Worm (Caenorhabditis elegans) whole organism, L3 larva: ENCODE results near the gene C06A1.7.

Source experiments
- R02D3.7 ChIP-seq: fragments of 150-350 bp; optimal IDR thresholded peaks from 2 replicates; lab custom pipeline; 2014; ENCODE audit warnings: missing biosample characterization, missing genetic modification characterization
- aly-2 ChIP-seq: fragments of 150-350 bp; optimal IDR thresholded peaks from 2 replicates; lab custom pipeline; 2014; ENCODE audit warnings: missing biosample characterization, missing genetic modification characterization
- ama-1 ChIP-seq: fragments of 150-350 bp; optimal IDR thresholded peaks from 2 replicates; lab custom pipeline; 2018
- ceh-16 ChIP-seq: sonication (generic microtip); optimal IDR thresholded peaks from 2 replicates; lab custom pipeline; 2017; ENCODE audit warnings: missing biosample characterization, missing genetic modification characterization
- ceh-9 ChIP-seq: sonication (generic microtip); optimal IDR thresholded peaks from 2 replicates; lab custom pipeline; 2018; ENCODE audit warnings: missing biosample characterization, missing genetic modification characterization
- egl-27 ChIP-seq: sonication (generic microtip); optimal IDR thresholded peaks from 4 replicates; lab custom pipeline; 2017; ENCODE audit warnings: missing biosample characterization, missing genetic modification reagents, missing genetic modification characterization
- egl-5 ChIP-seq: fragments of 150-350 bp; optimal IDR thresholded peaks from 2 replicates; lab custom pipeline; 2017; ENCODE audit warnings: missing biosample characterization, missing genetic modification reagents, missing genetic modification characterization, inconsistent platforms
- elt-2 ChIP-seq: sonication (generic microtip); optimal IDR thresholded peaks from 2 replicates; lab custom pipeline; 2016; ENCODE audit warnings: missing genetic modification reagents, mild to moderate bottlenecking, missing genetic modification characterization, missing compliant biosample characterization
- elt-3 ChIP-seq, 3 experiments: fragments of 150-350 bp in 1 of 3; sonication (generic microtip) in 2 of 3; optimal IDR thresholded peaks; 2 replicates in 2 of 3; 4 replicates in 1 of 3; lab custom pipeline; 2014 to 2017; ENCODE audit warnings: missing biosample characterization in 3 of 3, missing genetic modification characterization in 3 of 3
- eor-1 ChIP-seq, 2 experiments: fragments of 150-350 bp; optimal IDR thresholded peaks; 2 replicates each; lab custom pipeline; 2014 to 2018; ENCODE audit warnings: missing biosample characterization in 2 of 2, missing genetic modification characterization in 2 of 2
- fkh-10 ChIP-seq: sonication (generic microtip); optimal IDR thresholded peaks from 2 replicates; lab custom pipeline; 2017; ENCODE audit warnings: missing biosample characterization, missing genetic modification reagents, missing genetic modification characterization
- fkh-2 ChIP-seq: fragments of 150-350 bp; optimal IDR thresholded peaks from 2 replicates; lab custom pipeline; 2014; ENCODE audit warnings: missing biosample characterization, missing genetic modification reagents, missing genetic modification characterization
- fos-1 ChIP-seq: fragments of 150-350 bp; optimal IDR thresholded peaks from 2 replicates; lab custom pipeline; 2014; ENCODE audit warnings: missing biosample characterization, missing genetic modification characterization
- hmg-11 ChIP-seq: sonication (generic microtip); optimal IDR thresholded peaks from 2 replicates; lab custom pipeline; 2016; ENCODE audit warnings: missing genetic modification characterization, missing compliant biosample characterization
- lin-15B ChIP-seq: fragments of 150-350 bp; optimal IDR thresholded peaks from 2 replicates; lab custom pipeline; 2014; ENCODE audit warnings: missing biosample characterization, missing genetic modification characterization
- lin-39 ChIP-seq: fragments of 150-350 bp; optimal IDR thresholded peaks from 2 replicates; lab custom pipeline; 2018; ENCODE audit warnings: missing biosample characterization, missing genetic modification reagents, missing genetic modification characterization
- mml-1 ChIP-seq: fragments of 150-350 bp; sonication (generic microtip); optimal IDR thresholded peaks from 3 replicates; lab custom pipeline; 2014; ENCODE audit warnings: missing biosample characterization, missing genetic modification characterization
- nhr-12 ChIP-seq: fragments of 150-350 bp; optimal IDR thresholded peaks from 2 replicates; lab custom pipeline; 2014; ENCODE audit warnings: missing biosample characterization, missing genetic modification characterization
- nhr-23 ChIP-seq: fragments of 150-350 bp; optimal IDR thresholded peaks from 2 replicates; lab custom pipeline; 2014; ENCODE audit warnings: missing biosample characterization, missing genetic modification reagents, missing genetic modification characterization
- nhr-25 ChIP-seq: sonication (generic microtip); optimal IDR thresholded peaks from 2 replicates; lab custom pipeline; 2017; ENCODE audit warnings: missing biosample characterization, missing genetic modification characterization
- nhr-43 ChIP-seq: sonication (generic microtip); optimal IDR thresholded peaks from 2 replicates; lab custom pipeline; 2016; ENCODE audit warnings: mild to moderate bottlenecking, missing genetic modification characterization, missing compliant biosample characterization; ENCODE audit not compliant: poor library complexity, severe bottlenecking
- nhr-67 ChIP-seq: fragments of 150-350 bp; optimal IDR thresholded peaks from 2 replicates; lab custom pipeline; 2014; ENCODE audit warnings: missing biosample characterization, missing genetic modification characterization
- nhr-77 ChIP-seq: fragments of 150-350 bp; optimal IDR thresholded peaks from 2 replicates; lab custom pipeline; 2014; ENCODE audit warnings: missing biosample characterization, missing genetic modification characterization
- pha-4 ChIP-seq: fragments of 150-350 bp; optimal IDR thresholded peaks from 2 replicates; lab custom pipeline; 2014; ENCODE audit warnings: missing biosample characterization, missing genetic modification reagents, missing genetic modification characterization
- pqm-1 ChIP-seq: fragments of 150-350 bp; optimal IDR thresholded peaks from 2 replicates; lab custom pipeline; 2017; ENCODE audit warnings: missing biosample characterization, missing genetic modification characterization, inconsistent platforms
- tbx-2 ChIP-seq: sonication (generic microtip); optimal IDR thresholded peaks from 2 replicates; lab custom pipeline; 2016; ENCODE audit warnings: mild to moderate bottlenecking, missing genetic modification characterization, missing compliant biosample characterization
- unc-39 ChIP-seq: sonication (generic microtip); optimal IDR thresholded peaks from 4 replicates; lab custom pipeline; 2017; ENCODE audit warnings: missing biosample characterization, missing genetic modification characterization
- unc-62 ChIP-seq: fragments of 150-350 bp; sonication (generic microtip); optimal IDR thresholded peaks from 4 replicates; lab custom pipeline; 2014; ENCODE audit warnings: missing biosample characterization, missing genetic modification reagents, missing genetic modification characterization
- zag-1 ChIP-seq: fragments of 150-350 bp; optimal IDR thresholded peaks from 2 replicates; lab custom pipeline; 2014; ENCODE audit warnings: missing biosample characterization, missing genetic modification characterization
- ztf-11 ChIP-seq: fragments of 150-350 bp; optimal IDR thresholded peaks from 2 replicates; lab custom pipeline; 2014; ENCODE audit warnings: missing biosample characterization, missing genetic modification characterization

Gene C06A1.7

DNA sequence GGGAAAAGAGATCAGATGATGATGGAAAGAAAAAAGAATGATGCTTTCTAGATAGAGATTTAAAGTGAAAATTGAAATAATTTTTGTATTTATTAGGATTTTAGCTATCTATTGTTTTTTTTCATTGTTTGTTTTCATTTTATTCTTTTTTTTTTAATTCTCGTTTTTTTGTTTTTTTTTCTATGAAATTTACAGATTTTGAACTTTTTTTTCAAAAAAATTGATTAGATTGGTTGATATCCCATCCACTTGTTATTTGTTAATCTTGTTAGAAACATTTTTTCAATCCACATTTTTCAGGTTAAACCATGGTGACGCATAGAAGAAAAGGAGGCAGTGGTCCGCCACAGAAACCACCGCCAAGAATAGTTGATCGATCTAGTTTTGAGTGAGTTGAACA is 19.3 kb downstream of the C06A1.7 start, which contains the start of gene algn-9:
Gene algn-9 (plus strand): TSS at position 301 of the 400 bp plus-strand sequence.
- TF ChIP-seq nhr-67 (tag; lab: Kevin White, UChicago) (no peak), ztf-11 (tag; lab: Kevin White, UChicago) (no peak), nhr-77 (tag; lab: Kevin White, UChicago) (no peak), nhr-25 (no peak)

DNA sequence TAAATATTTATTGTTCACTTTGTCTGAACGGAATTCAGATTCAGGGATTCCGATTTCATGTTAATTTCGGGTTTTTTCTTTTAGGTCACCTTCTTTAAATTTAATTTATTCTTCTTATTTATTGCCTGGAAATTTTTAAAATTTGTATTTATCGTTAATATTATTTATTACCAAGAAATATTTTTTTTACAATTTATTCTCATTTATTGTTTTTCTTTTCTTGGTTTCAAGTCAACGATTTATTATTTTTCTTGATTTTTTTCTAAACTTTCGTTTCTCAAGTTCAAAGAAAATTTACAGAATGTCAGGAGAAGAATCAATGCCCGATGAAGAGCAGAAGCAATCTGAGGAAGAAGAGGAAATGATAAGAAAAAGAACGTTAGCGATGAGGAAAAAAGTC is 23.1 kb downstream of the C06A1.7 start, which contains the start of gene crn-3:
Gene crn-3 (plus strand): TSS at position 301 of the 400 bp plus-strand sequence.
- TF ChIP-seq ceh-9 (no peak), lin-39 (tag; lab: Kevin White, UChicago) (no peak), nhr-12 (tag; lab: Kevin White, UChicago) (no peak), unc-62 (GFP tag; lab: Kevin White, UChicago) (no peak), aly-2 (tag; lab: Kevin White, UChicago) (no peak), ama-1 (lab: Kevin White, UChicago) (no peak)
- TF ChIP-seq, all 47 proteins: peak for 0

DNA sequence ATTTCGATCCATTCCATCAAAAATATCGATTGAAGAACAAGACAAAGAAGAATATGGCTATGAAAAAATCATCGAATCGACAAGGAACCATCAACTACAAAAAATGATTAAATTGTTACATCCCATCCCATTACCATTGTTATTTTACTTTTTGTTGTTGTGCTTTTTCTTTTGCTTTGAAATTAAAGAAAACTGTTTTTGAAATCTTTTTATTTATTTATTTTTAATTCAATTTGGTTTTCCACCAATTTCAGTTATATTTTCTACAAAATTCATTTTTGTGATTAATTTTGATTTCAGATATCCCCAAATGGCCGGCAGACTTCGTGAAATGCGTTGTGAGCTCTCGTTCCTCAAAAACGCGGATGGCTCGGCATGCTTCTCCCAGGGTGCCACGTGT is 27.8 kb downstream of the C06A1.7 start, which contains the start of gene crn-5:
Gene crn-5 (plus strand): TSS at position 301 of the 400 bp plus-strand sequence.
- TF ChIP-seq mml-1 = no peak
- TF ChIP-seq unc-62 (GFP tag; lab: Kevin White, UChicago) = no peak
- TF ChIP-seq hmg-11 (tag; lab: Kevin White, UChicago) = no peak
- no peak for TF ChIP-seq aly-2 (tag; lab: Kevin White, UChicago)
- no peak for TF ChIP-seq ama-1 (lab: Kevin White, UChicago)
- no peak for TF ChIP-seq R02D3.7 (tag; lab: Kevin White, UChicago)
- no peak for TF ChIP-seq zag-1

DNA sequence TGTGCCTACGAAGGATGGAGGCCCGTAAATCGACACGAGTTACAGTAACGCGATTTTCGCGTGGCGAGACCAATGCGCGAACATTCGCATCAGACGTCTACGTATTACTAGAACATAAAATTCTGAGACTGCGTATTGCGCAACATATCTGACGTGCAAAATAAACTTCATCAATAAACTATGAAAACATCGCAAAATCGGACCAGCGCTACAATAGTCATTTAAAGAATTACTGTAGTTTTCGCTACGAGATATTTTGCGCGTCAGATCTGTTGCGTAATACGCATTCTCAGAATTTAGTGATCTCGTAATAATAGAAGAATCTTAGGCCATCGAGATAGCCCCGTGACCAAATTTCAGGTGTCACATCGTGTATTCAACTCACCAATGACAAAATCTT is 29.6 kb downstream of the C06A1.7 start:
- TF ChIP-seq elt-3 (tag; optimal IDR thresholded peaks at IDR 0.05; lab: Kevin White, UChicago) = no peak

DNA sequence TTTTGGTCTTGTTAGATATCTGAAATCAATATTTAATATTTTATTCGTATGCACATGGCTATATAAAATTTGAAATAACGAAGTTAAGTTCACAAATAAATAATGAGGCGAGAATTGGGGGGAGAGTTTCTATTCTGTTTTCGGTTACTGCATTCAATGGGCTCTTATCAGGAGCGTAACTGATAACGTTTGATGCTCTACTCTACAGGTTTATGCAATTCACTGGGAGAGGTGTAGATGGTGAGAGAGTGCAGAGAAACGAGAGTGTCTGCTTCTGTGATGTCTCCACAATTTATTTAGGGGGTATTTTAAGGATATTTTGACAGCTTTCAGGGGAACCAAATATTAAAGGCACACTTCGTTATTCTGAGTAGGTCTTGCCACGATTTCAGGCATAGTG is 30.1 kb downstream of the C06A1.7 start, which contains the start of gene C14A4.6:
Gene C14A4.6 (minus strand): TSS at position 19 of the 400 bp plus-strand sequence.
- TF ChIP-seq pqm-1 = peak; percentile 70
- TF ChIP-seq pha-4 = peak; percentile 33
- no peak for TF ChIP-seq ceh-16 (tag; lab: Kevin White, UChicago)
- peak; percentile 92 for TF ChIP-seq elt-2 (tag; lab: Kevin White, UChicago)

DNA sequence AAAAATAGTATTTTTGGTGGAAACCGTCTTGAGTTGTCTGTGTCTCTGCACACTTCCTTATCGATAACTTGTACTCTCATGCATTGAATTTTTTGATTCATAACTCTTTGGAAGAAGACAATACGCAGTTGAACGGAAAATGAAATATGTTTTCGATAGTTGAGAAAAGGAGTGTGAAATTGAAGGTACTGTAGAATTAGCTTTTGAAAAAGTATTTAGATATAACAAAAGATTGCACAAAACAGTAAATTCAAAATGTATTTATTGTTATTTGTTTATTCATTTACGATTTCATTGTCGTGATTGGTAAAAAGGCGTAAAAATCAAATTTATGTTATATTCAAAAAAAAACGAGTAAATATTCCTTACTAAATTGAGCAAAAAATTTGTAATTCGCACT is 31.8 kb downstream of the C06A1.7 start, which contains the start of gene C14A4.7:
Gene C14A4.7 (minus strand): TSS at position 101 of the 400 bp plus-strand sequence.
- no peak for TF ChIP-seq pqm-1
- no peak for TF ChIP-seq egl-5 (tag; lab: Kevin White, UChicago)
- TF ChIP-seq ama-1 (lab: Kevin White, UChicago) = no peak
- TF ChIP-seq elt-2 (tag; lab: Kevin White, UChicago) = peak; percentile 16
- TF ChIP-seq aly-2 (tag; lab: Kevin White, UChicago) = no peak
- TF ChIP-seq nhr-23 (tag; lab: Kevin White, UChicago) = no peak
- no peak for TF ChIP-seq fos-1 (tag; lab: Kevin White, UChicago)

DNA sequence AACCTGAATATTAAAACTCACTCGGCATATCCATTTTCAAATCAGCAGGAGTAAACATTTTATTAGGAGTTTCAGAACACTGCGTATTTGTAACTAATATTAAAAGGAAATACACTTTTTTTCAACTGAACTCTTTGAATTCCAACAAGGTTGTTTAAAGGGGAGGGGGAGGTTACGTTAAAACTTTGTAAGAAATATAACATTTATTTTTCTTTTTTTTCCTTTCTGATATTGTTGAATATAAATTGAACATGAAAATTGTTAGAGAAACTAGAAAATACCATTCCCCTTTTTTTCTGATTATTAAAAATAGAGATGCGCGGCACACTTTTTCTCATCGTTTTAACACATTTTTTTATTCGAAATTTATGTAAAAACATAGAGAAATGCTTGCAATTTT is 33.3 kb downstream of the C06A1.7 start, which contains the start of gene C14A4.8:
Gene C14A4.8 (minus strand): TSS at position 101 of the 400 bp plus-strand sequence.
- TF ChIP-seq nhr-77 (tag; lab: Kevin White, UChicago) (no peak), elt-3 (tag; optimal IDR thresholded peaks at IDR 0.05; lab: Kevin White, UChicago) (no peak), nhr-23 (tag; lab: Kevin White, UChicago) (no peak), fkh-10 (GFP tag; lab: Kevin White, UChicago) (no peak), ceh-9 (no peak), egl-27 (tag; lab: Kevin White, UChicago) (no peak), eor-1 (tag; optimal IDR thresholded peaks at IDR 0.05; lab: Kevin White, UChicago) (no peak), unc-39 (tag; lab: Kevin White, UChicago) (no peak), ztf-11 (tag; lab: Kevin White, UChicago) (no peak), lin-15B (no peak), nhr-25 (no peak), zag-1 (no peak), nhr-43 (tag; lab: Kevin White, UChicago) (no peak), fkh-2 (tag; lab: Kevin White, UChicago) (no peak), mml-1 (no peak), tbx-2 (tag; lab: Kevin White, UChicago) (no peak), pqm-1 (no peak), fos-1 (tag; lab: Kevin White, UChicago) (no peak), nhr-12 (tag; lab: Kevin White, UChicago) (no peak), nhr-67 (tag; lab: Kevin White, UChicago) (no peak)
